Worm (Caenorhabditis elegans) whole organism, L3 larva: ENCODE results near the gene nol-56.

Experiments used
- ceh-28 ChIP-seq: fragments of 150-350 bp; optimal IDR thresholded peaks from 2 replicates; lab custom pipeline; 2014; ENCODE audit warnings: missing biosample characterization, missing genetic modification reagents, missing genetic modification characterization
- egl-27 ChIP-seq: sonication (generic microtip); optimal IDR thresholded peaks from 4 replicates; lab custom pipeline; 2017; ENCODE audit warnings: missing biosample characterization, missing genetic modification reagents, missing genetic modification characterization
- elt-1 ChIP-seq: fragments of 150-350 bp; optimal IDR thresholded peaks from 2 replicates; lab custom pipeline; 2014; ENCODE audit warnings: missing biosample characterization, missing genetic modification characterization
- jun-1 ChIP-seq: fragments of 150-350 bp; optimal IDR thresholded peaks from 2 replicates; lab custom pipeline; 2014; ENCODE audit warnings: missing biosample characterization, missing genetic modification reagents, missing genetic modification characterization
- lin-15B ChIP-seq: fragments of 150-350 bp; optimal IDR thresholded peaks from 2 replicates; lab custom pipeline; 2014; ENCODE audit warnings: missing biosample characterization, missing genetic modification characterization
- nhr-11 ChIP-seq: fragments of 150-350 bp; optimal IDR thresholded peaks from 2 replicates; lab custom pipeline; 2014; ENCODE audit warnings: missing biosample characterization, missing genetic modification characterization
- nhr-12 ChIP-seq: fragments of 150-350 bp; optimal IDR thresholded peaks from 2 replicates; lab custom pipeline; 2014; ENCODE audit warnings: missing biosample characterization, missing genetic modification characterization
- nhr-237 ChIP-seq: fragments of 150-350 bp; optimal IDR thresholded peaks from 2 replicates; lab custom pipeline; 2014; ENCODE audit warnings: missing biosample characterization, missing genetic modification characterization
- skn-1 ChIP-seq: fragments of 150-350 bp; optimal IDR thresholded peaks from 2 replicates; lab custom pipeline; 2014; ENCODE audit warnings: missing biosample characterization, missing genetic modification characterization
- snpc-4 ChIP-seq: fragments of 150-350 bp; optimal IDR thresholded peaks from 2 replicates; lab custom pipeline; 2014; ENCODE audit warnings: missing biosample characterization, missing genetic modification characterization
- unc-62 ChIP-seq: fragments of 150-350 bp; sonication (generic microtip); optimal IDR thresholded peaks from 4 replicates; lab custom pipeline; 2014; ENCODE audit warnings: missing biosample characterization, missing genetic modification reagents, missing genetic modification characterization
- ztf-11 ChIP-seq: fragments of 150-350 bp; optimal IDR thresholded peaks from 2 replicates; lab custom pipeline; 2014; ENCODE audit warnings: missing biosample characterization, missing genetic modification characterization

DNA sequence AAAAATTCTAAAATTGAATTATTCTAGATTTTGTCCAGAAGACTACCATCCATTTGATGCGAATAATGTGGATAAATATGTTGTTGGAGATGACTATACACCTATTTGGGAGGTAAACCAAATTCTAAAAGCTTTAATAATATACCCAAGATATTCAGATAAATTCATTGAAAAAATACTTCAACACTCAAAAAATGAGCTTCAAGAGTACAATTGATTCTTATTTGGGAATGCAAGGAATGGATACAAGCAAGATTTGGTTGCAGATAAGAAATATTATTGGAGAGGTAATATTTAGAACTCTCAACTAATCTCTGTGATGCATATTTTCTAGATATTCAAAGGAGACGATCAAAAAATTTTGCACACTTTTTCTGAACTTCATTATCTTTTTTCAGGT lies 7.4 kb upstream of the nol-56 start:
- TF ChIP-seq jun-1 (no peak), lin-15B (tag; lab: Kevin White, UChicago) (no peak), ztf-11 (tag; lab: Kevin White, UChicago) (no peak), snpc-4 (tag; lab: Kevin White, UChicago) (no peak), skn-1 (tag; lab: Kevin White, UChicago) (no peak), elt-1 (no peak), nhr-11 (tag; lab: Kevin White, UChicago) (no peak), unc-62 (GFP tag; lab: Kevin White, UChicago) (no peak), egl-27 (no peak), ceh-28 (no peak), nhr-237 (tag; lab: Kevin White, UChicago) (no peak), nhr-12 (tag; lab: Kevin White, UChicago) (no peak)
